3 worm cellular contexts compared by ENCODE assay signal in genomic region chrIV:6130437-6130836, ce11.
TF ChIP-seq lines count a peak whose summit lies in the region.

No protein-coding gene starts in this region.

TF ChIP-seq in whole organism, L1 larva, 84 proteins besides CTCF, POLR2A, EP300 and RAD21:
- no peak for TF ChIP-seq lin-39 (tag; optimal IDR thresholded peaks at IDR 0.05; lab: Kevin White, UChicago)
- TF ChIP-seq nhr-20 (tag; optimal IDR thresholded peaks at IDR 0.05; lab: Kevin White, UChicago) = peak; percentile 10
- no peak for TF ChIP-seq F16B12.6 (tag; optimal IDR thresholded peaks at IDR 0.05; lab: Kevin White, UChicago)
- TF ChIP-seq lin-14 (GFP tag; optimal IDR thresholded peaks at IDR 0.05; lab: Kevin White, UChicago) = peak; percentile 25
- TF ChIP-seq tbx-2 (tag; optimal IDR thresholded peaks at IDR 0.05; lab: Kevin White, UChicago) = peak; percentile 17
- no peak for TF ChIP-seq zip-4 (GFP tag; optimal IDR thresholded peaks at IDR 0.05; lab: Kevin White, UChicago)
- TF ChIP-seq snu-23 (GFP tag; optimal IDR thresholded peaks at IDR 0.05; lab: Kevin White, UChicago) = no peak
- no peak for TF ChIP-seq blmp-1 (tag; optimal IDR thresholded peaks at IDR 0.05; lab: Kevin White, UChicago)
- no peak for TF ChIP-seq pag-3 (tag; optimal IDR thresholded peaks at IDR 0.05; lab: Kevin White, UChicago; ENCODE audit: borderline replicate concordance, insufficient read depth)
- no peak for TF ChIP-seq unc-98 (GFP tag; IDR thresholded peaks at IDR 0.05; lab: Robert Waterston, UW)
- TF ChIP-seq mab-9 (GFP tag; IDR thresholded peaks at IDR 0.05; lab: Robert Waterston, UW) = no peak
- TF ChIP-seq efl-1 (optimal IDR thresholded peaks at IDR 0.05; lab: Kevin White, UChicago) = no peak
- peak in 1 of 2 experiments; percentile 88 for TF ChIP-seq efl-1 (GFP tag; optimal IDR thresholded peaks at IDR 0.05 in 1 of 2; lab: Kevin White, UChicago)
- TF ChIP-seq elt-2 (tag; optimal IDR thresholded peaks at IDR 0.05; lab: Kevin White, UChicago) = no peak
- peak; percentile 63 for TF ChIP-seq nhr-77 (tag; optimal IDR thresholded peaks at IDR 0.05; lab: Kevin White, UChicago)
- no peak for TF ChIP-seq vab-15 (tag; optimal IDR thresholded peaks at IDR 0.05; lab: Kevin White, UChicago)

TF ChIP-seq in whole organism, L2 larva, 48 proteins besides CTCF, POLR2A, EP300 and RAD21:
- TF ChIP-seq nhr-129 (tag; optimal IDR thresholded peaks at IDR 0.05; lab: Kevin White, UChicago) (peak; percentile 26), F13H6.1 (tag; optimal IDR thresholded peaks at IDR 0.05; lab: Kevin White, UChicago) (peak; percentile 16), nhr-77 (tag; optimal IDR thresholded peaks at IDR 0.05; lab: Kevin White, UChicago) (no peak), elt-1 (tag; optimal IDR thresholded peaks at IDR 0.05; lab: Kevin White, UChicago) (no peak)
TF ChIP-seq in whole organism, L2 larva: peak in this region for 2.

TF ChIP-seq in whole organism, L3 larva, 47 proteins besides CTCF, POLR2A, EP300 and RAD21:
- TF ChIP-seq pha-4 (tag; optimal IDR thresholded peaks at IDR 0.05; lab: Kevin White, UChicago) (peak; percentile 47), mdl-1 (tag; optimal IDR thresholded peaks at IDR 0.05; lab: Kevin White, UChicago) (no peak), nhr-28 (tag; optimal IDR thresholded peaks at IDR 0.05; lab: Kevin White, UChicago) (no peak), nhr-11 (tag; optimal IDR thresholded peaks at IDR 0.05; lab: Kevin White, UChicago) (no peak), sea-2 (GFP tag; optimal IDR thresholded peaks at IDR 0.05; lab: Kevin White, UChicago) (no peak)

Comparison
In these comparisons a context has a peak if more than half of its experiments do, and no peak if none do; other contexts are left out.
1. Of the 22 proteins assayed by ChIP-seq in both whole organism, L1 larva and whole organism, L2 larva: peak only in whole organism, L1 larva: nhr-77; only in whole organism, L2 larva: none; in both: none; in neither: 21.